Fruit fly (Drosophila melanogaster) whole organism, pupa: ENCODE measurements around the gene CG4364.
A peak's percentile ranks its signal among the peaks of the same experiment; 100 is the strongest.

ENCODE experiments used
- CG12605 ChIP-seq: fragments of 200-800 bp; sonication (Bioruptor generic); IDR thresholded peaks from 2 replicates; pipeline ENCODE4 v1.3.6; 2022; ENCODE audit warnings: missing biosample characterization, missing genetic modification characterization
- CG13204 ChIP-seq: fragments of 200-800 bp; sonication (Bioruptor generic); optimal IDR thresholded peaks from 2 replicates; lab custom pipeline; 2018; ENCODE audit warnings: missing biosample characterization, mild to moderate bottlenecking, missing genetic modification characterization, moderate library complexity
- CG15710 ChIP-seq: fragments of 200-800 bp; sonication (Bioruptor generic); optimal IDR thresholded peaks from 2 replicates; lab custom pipeline; 2018; ENCODE audit warnings: missing biosample characterization, mild to moderate bottlenecking, missing genetic modification characterization, moderate library complexity
- EcR ChIP-seq: fragments of 200-800 bp; sonication (Bioruptor generic); optimal IDR thresholded peaks from 3 replicates; lab custom pipeline; 2019; ENCODE audit warnings: missing biosample characterization, missing genetic modification characterization, mild to moderate bottlenecking, moderate library complexity, missing genetic modification reagents
- Ets98B ChIP-seq: fragments of 200-800 bp; sonication (Bioruptor generic); IDR thresholded peaks from 2 replicates; pipeline ENCODE4 v1.3.6; 2022; ENCODE audit warnings: missing biosample characterization, missing genetic modification characterization
- fd96Ca ChIP-seq: fragments of 200-800 bp; sonication (Bioruptor generic); IDR thresholded peaks from 3 replicates; pipeline ENCODE4 v1.3.6; 2022; ENCODE audit warnings: missing biosample characterization, missing genetic modification characterization
- gl ChIP-seq: fragments of 200-800 bp; sonication (Bioruptor generic); optimal IDR thresholded peaks from 2 replicates; lab custom pipeline; 2018; ENCODE audit warnings: missing biosample characterization, mild to moderate bottlenecking, missing genetic modification characterization
- rn ChIP-seq: fragments of 200-800 bp; sonication (Bioruptor generic); IDR thresholded peaks from 2 replicates; pipeline ENCODE4 v1.3.6; 2022; ENCODE audit warnings: missing biosample characterization, missing genetic modification characterization

DNA sequence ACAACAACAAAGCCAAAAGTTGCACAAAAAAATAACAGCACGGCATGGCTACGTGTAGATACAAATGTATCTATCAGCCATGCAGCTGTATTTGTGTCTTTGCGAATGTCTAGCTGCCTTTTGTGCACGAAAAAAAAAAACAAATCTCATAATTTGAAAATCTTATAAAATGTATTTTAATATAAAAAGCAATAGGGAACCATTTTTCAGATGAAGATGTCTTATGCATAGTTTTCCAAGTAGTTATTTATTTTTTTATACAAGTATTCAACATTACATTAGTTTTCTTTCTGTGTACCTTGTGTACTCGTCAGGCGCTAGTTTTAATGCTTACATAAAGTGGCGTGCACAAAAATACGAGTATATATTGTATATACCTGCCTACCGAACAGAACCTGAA, 41.7 kb downstream of the CG4364 start:
- TF ChIP-seq gl (no peak), CG13204 (GFP tag; lab: Kevin White, UChicago) (no peak), EcR (GFP tag; lab: Kevin White, UChicago) (no peak), Ets98B (GFP tag; lab: Robert Waterston, UW) (peak; percentile 88), rn (no peak), CG15710 (tag; lab: Kevin White, UChicago) (no peak), CG12605 (peak; percentile 89), fd96Ca (GFP tag; lab: Robert Waterston, UW) (peak; percentile 33; the same call in 1 of the 3 replicates)
